Worm (Caenorhabditis elegans) whole organism, L3 larva: Measurements from ENCODE around the gene sec-6.

Experiments
- ama-1 ChIP-seq: fragments of 150-350 bp; optimal IDR thresholded peaks from 2 replicates; lab custom pipeline; 2018
- lin-15B ChIP-seq: fragments of 150-350 bp; optimal IDR thresholded peaks from 2 replicates; lab custom pipeline; 2014; ENCODE audit warnings: missing biosample characterization, missing genetic modification characterization
- nhr-28 ChIP-seq: fragments of 150-350 bp; optimal IDR thresholded peaks from 2 replicates; lab custom pipeline; 2014; ENCODE audit warnings: missing biosample characterization, missing genetic modification characterization
- zag-1 ChIP-seq: fragments of 150-350 bp; optimal IDR thresholded peaks from 2 replicates; lab custom pipeline; 2014; ENCODE audit warnings: missing biosample characterization, missing genetic modification characterization
- ztf-11 ChIP-seq: fragments of 150-350 bp; optimal IDR thresholded peaks from 2 replicates; lab custom pipeline; 2014; ENCODE audit warnings: missing biosample characterization, missing genetic modification characterization

DNA sequence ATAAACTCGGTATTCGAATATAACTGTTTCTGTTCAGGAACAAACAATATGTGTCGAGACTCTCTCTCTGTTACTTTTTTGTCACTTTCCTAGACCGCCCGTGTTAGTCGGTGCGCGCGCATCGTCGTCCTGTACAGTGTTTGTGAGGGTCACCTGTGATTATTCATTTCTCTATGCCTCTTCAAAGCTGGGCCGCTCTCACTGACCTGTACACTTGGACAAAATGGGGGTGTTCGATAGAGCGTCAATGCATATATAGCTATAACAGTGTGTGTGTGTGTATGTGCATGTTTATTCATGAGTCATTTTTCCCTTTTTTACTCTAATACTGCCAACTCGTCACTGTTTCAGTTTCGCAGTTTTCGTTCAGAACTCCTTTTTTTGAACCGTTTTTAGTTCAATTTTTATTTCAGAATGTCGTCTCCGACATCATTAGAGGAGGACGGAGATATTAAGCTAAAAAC, 20.3 kb downstream of the sec-6 start, which contains the start of gene pkc-3:
- TF ChIP-seq nhr-28 (tag; lab: Kevin White, UChicago) (no peak), ama-1 (lab: Kevin White, UChicago) (peak; percentile 96), lin-15B (peak; percentile 75), ztf-11 (no peak), zag-1 (tag; lab: Kevin White, UChicago) (no peak)
